Worm (Caenorhabditis elegans): Measurements from ENCODE around the gene sup-1.

DNA sequence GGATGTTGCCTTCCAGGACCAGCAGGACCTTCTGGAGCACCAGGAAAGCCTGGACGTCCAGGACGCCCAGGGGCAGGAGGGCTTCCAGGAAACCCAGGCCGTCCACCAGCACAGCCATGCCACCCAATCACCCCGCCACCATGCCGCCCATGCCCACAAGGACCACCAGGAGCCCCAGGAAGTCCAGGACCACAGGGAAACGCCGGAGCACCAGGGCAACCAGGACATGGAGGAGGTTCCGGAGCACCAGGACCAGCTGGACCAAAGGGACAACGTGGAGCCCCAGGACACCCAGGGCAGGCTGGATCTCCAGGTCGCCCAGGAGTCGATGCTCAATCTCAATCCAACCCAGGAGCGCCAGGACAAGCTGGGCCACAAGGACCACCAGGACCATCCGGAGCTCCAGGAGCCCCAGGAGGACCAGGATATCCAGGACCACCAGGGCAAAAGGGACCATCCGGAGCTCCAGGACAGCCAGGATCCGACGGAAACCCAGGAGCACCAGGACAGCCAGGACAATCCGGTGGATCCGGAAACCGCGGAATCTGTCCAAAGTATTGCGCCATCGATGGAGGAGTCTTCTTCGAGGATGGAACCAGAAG lies 32.9 kb downstream of the sup-1 start:
- TF ChIP-seq ama-1 (optimal IDR thresholded peaks at IDR 0.05) (no peak), R02D3.7 (tag; optimal IDR thresholded peaks at IDR 0.05) (no peak), snpc-4 (tag; optimal IDR thresholded peaks at IDR 0.05) (no peak), unc-39 (tag; optimal IDR thresholded peaks at IDR 0.05) (no peak), unc-62 (GFP tag; optimal IDR thresholded peaks at IDR 0.05) (no peak), pha-4 (tag; optimal IDR thresholded peaks at IDR 0.05) (no peak), lsy-12 (tag; optimal IDR thresholded peaks at IDR 0.05) (no peak), nhr-28 (tag; optimal IDR thresholded peaks at IDR 0.05) (no peak), fkh-2 (tag; optimal IDR thresholded peaks at IDR 0.05) (no peak)

Measured in whole organism, L3 larva.